Worm (Caenorhabditis elegans) whole organism, L1 larva: ENCODE results near the gene Y37E11AL.3.

Source experiments
- aly-2 ChIP-seq: fragments of 150-350 bp; optimal IDR thresholded peaks from 2 replicates; lab custom pipeline; 2014; ENCODE audit warnings: missing biosample characterization, missing genetic modification characterization
- fkh-10 ChIP-seq: sonication (generic microtip); optimal IDR thresholded peaks from 2 replicates; lab custom pipeline; 2017; ENCODE audit warnings: missing biosample characterization, missing genetic modification reagents, missing genetic modification characterization
- nhr-12 ChIP-seq: sonication (generic microtip); optimal IDR thresholded peaks from 2 replicates; lab custom pipeline; 2017; ENCODE audit warnings: missing biosample characterization, missing genetic modification characterization
- pqm-1 ChIP-seq: sonication (generic microtip); optimal IDR thresholded peaks from 3 replicates; lab custom pipeline; 2017; ENCODE audit warnings: missing biosample characterization, missing genetic modification characterization
- unc-62 ChIP-seq: fragments of 150-350 bp; optimal IDR thresholded peaks from 2 replicates; lab custom pipeline; 2014; ENCODE audit warnings: missing biosample characterization, missing genetic modification reagents, missing genetic modification characterization

DNA sequence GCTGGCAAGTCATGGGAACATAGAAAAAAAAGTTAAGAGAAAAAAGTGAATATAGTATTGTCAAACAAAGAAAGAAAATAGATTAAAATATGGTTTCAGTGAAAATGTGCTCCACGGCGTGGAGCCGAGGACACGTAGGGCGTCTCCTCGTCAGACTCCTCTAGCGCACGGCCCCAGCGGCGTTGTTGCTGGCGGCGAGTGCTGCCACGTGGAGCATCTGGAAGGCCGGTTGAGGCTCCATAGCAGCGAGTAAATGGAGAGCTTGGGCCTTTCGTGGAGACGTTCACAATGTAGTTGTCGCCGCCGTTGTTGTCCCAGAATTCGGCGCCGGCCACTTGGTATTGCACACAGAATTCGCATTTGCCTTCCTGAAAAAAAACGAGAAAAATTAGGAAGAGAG, 49.2 kb upstream of the Y37E11AL.3 start:
- TF ChIP-seq pqm-1 (tag; lab: Kevin White, UChicago) = no peak
- no peak for TF ChIP-seq fkh-10 (GFP tag; lab: Kevin White, UChicago)
- TF ChIP-seq nhr-12 (tag; lab: Kevin White, UChicago) = no peak
- TF ChIP-seq unc-62 (GFP tag; lab: Kevin White, UChicago) = no peak
- no peak for TF ChIP-seq aly-2
